Fruit fly (Drosophila melanogaster) S2 (cell line): ENCODE measurements around the gene CG13933.

ENCODE experiments used
- CG8478 ChIP-seq: fragments of >200 bp; optimal IDR thresholded peaks from 2 replicates; lab custom pipeline; 2018
- CTCF ChIP-seq, 2 experiments: fragments of >200 bp; optimal IDR thresholded peaks; 2 replicates each; lab custom pipeline; 2018

DNA sequence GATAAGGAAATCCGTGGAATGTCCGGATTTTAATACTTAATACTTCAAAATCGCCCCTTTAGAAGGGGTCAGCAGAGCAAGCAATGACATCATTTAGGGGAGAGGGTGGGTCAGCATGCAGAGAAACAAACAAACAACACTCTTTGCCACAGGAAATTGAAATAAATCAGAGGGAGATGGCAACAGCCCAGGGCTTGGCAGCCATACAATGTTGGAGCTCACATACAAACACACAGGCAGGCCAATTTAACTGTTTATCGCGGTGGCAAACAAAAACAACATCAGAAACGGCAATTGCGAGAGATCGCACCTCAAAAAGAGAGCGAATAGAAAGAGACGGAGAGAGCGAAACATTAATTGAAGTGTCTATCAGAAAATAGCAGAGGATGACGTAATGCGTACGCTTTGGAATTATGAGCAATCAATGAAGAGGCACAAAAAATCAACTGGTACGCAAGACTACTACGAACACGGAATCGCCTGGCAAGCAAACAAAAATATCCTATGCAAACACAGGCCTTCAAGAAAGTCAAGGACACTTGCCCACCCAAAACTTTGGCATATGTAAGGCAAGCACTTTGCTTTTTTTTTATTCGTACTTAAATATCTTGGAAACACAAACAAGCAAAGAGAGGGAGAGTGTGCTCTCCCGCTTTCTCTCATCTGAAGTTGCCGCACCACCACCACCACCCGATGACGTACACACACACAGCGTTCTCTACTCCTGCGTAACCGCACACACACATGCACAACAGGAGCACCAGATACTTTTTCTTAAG, 19.4 kb upstream of the CG13933 start:
- TF ChIP-seq CG8478 (lab: Kevin White, UChicago) (no peak), CTCF (optimal IDR thresholded peaks at IDR 0.05; lab: Kevin White, UChicago) (no peak)
